Worm (Caenorhabditis elegans) whole organism, late embryonic: Measurements from ENCODE around the gene gbh-1.

ENCODE experiments used
- ceh-45 ChIP-seq: fragments of 200-800 bp; sonication (Bioruptor generic); IDR thresholded peaks from 2 replicates; pipeline ENCODE4 v1.3.6; 2022; ENCODE audit warnings: missing genetic modification reagents, missing genetic modification characterization, missing compliant biosample characterization
- madf-2 ChIP-seq: sonication (generic microtip); optimal IDR thresholded peaks from 2 replicates; lab custom pipeline; 2017; ENCODE audit warnings: missing genetic modification characterization, missing compliant biosample characterization
- sox-4 ChIP-seq: sonication (generic microtip); optimal IDR thresholded peaks from 2 replicates; lab custom pipeline; 2017; ENCODE audit warnings: mild to moderate bottlenecking, missing genetic modification characterization, inconsistent platforms, missing compliant biosample characterization
- tbx-2 ChIP-seq: sonication (generic microtip); optimal IDR thresholded peaks from 2 replicates; lab custom pipeline; 2016; ENCODE audit warnings: missing genetic modification characterization, missing compliant biosample characterization

DNA sequence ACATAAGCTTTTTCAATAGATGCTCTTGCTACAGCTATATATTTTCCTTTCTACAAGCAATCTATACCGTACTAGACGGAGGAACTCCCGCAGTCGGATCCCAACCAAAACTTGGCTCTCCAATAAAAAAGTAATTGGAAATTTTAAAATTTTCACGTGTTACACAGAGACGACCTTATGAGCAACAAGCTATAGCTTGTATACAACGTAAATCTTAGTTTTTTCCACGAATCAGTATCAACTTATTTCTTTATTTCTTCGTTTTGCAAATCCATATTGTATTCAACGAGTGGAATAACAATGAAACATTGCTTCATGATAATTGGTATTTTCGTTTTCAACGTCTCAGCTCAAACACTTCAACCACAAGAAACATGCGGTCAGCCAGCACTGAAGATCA, 50.2 kb downstream of the gbh-1 start, which contains the start of gene M28.4:
- TF ChIP-seq ceh-45 (GFP tag; lab: Robert Waterston, UW) (no peak), madf-2 (no peak), sox-4 (no peak), tbx-2 (tag; lab: Kevin White, UChicago) (no peak)
